Worm (Caenorhabditis elegans) whole organism, L4/young adult: ENCODE data around the gene F16H6.8.

Source experiments
- W03F9.2 ChIP-seq: fragments of 150-350 bp; optimal IDR thresholded peaks from 2 replicates; lab custom pipeline; 2014; ENCODE audit warnings: missing biosample characterization, missing genetic modification characterization
- dao-5 ChIP-seq: sonication (generic microtip); optimal IDR thresholded peaks from 2 replicates; lab custom pipeline; 2016; ENCODE audit warnings: missing genotype, missing genetic modification characterization, moderate library complexity, missing compliant biosample characterization
- him-1 ChIP-seq: sonication (generic microtip); optimal IDR thresholded peaks from 2 replicates; lab custom pipeline; 2016; ENCODE audit warnings: missing genotype, missing genetic modification reagents, missing genetic modification characterization, missing compliant biosample characterization

Gene F16H6.8

ce11 chrV:18209071-18209470, 7.0 kb downstream of the F16H6.8 start, which contains the start of gene F16H6.7:
F16H6.7 (minus strand) TSS chrV:18209171.
- TF ChIP-seq him-1 (tag; lab: Kevin White, UChicago) (no peak), W03F9.2 (tag; lab: Kevin White, UChicago) (no peak), dao-5 (tag; lab: Kevin White, UChicago) (no peak)

ce11 chrV:18198421-18198820, 17.7 kb downstream of the F16H6.8 start, which contains the start of gene F16H6.4:
F16H6.4 (plus strand) TSS chrV:18198721.
- no peak for TF ChIP-seq him-1 (tag; lab: Kevin White, UChicago)
- TF ChIP-seq dao-5 (tag; lab: Kevin White, UChicago) = no peak
- TF ChIP-seq W03F9.2 (tag; lab: Kevin White, UChicago) = no peak

ce11 chrV:18195006-18195405, 21.1 kb downstream of the F16H6.8 start, which contains the start of gene F16H6.3:
F16H6.3 (plus strand) TSS chrV:18195306.
- TF ChIP-seq dao-5 (tag; lab: Kevin White, UChicago) = no peak
- TF ChIP-seq him-1 (tag; lab: Kevin White, UChicago) = no peak
- no peak for TF ChIP-seq W03F9.2 (tag; lab: Kevin White, UChicago)

- no peak for TF ChIP-seq dao-5 (tag; lab: Kevin White, UChicago)
Measured at ce11 chrV:18191128-18191527, 24.9 kb downstream of the F16H6.8 start, which contains the start of gene clec-42. clec-42 (plus strand) TSS chrV:18191412.

ce11 chrV:18189181-18189580, 26.9 kb downstream of the F16H6.8 start, which contains the start of gene clec-246:
clec-246 (plus strand) TSS chrV:18189481.
- TF ChIP-seq him-1 (tag; lab: Kevin White, UChicago) (no peak), dao-5 (tag; lab: Kevin White, UChicago) (no peak), W03F9.2 (tag; lab: Kevin White, UChicago) (no peak)

- TF ChIP-seq W03F9.2 (tag; lab: Kevin White, UChicago) = no peak
- no peak for TF ChIP-seq him-1 (tag; lab: Kevin White, UChicago)
- no peak for TF ChIP-seq dao-5 (tag; lab: Kevin White, UChicago)
Measured at ce11 chrV:18188328-18188727, 27.7 kb downstream of the F16H6.8 start, which contains the start of gene clec-245. clec-245 (minus strand) TSS chrV:18188428.

- TF ChIP-seq dao-5 (tag; lab: Kevin White, UChicago) = no peak
- no peak for TF ChIP-seq him-1 (tag; lab: Kevin White, UChicago)
- TF ChIP-seq W03F9.2 (tag; lab: Kevin White, UChicago) = no peak
Measured at ce11 chrV:18184910-18185309, 31.2 kb downstream of the F16H6.8 start, which contains the start of gene C31G12.3. C31G12.3 (plus strand) TSS chrV:18185210.

ce11 chrV:18179663-18180062, 36.4 kb downstream of the F16H6.8 start, which contains the start of gene C31G12.1:
C31G12.1 (plus strand) TSS chrV:18179963.
- TF ChIP-seq W03F9.2 (tag; lab: Kevin White, UChicago) (no peak), dao-5 (tag; lab: Kevin White, UChicago) (no peak), him-1 (tag; lab: Kevin White, UChicago) (no peak)

- TF ChIP-seq W03F9.2 (tag; lab: Kevin White, UChicago) (no peak), dao-5 (tag; lab: Kevin White, UChicago) (no peak), him-1 (tag; lab: Kevin White, UChicago) (no peak)
Measured at ce11 chrV:18178659-18179058, 37.4 kb downstream of the F16H6.8 start, which contains the start of gene C31G12.4. C31G12.4 (minus strand) TSS chrV:18178759.

ce11 chrV:18171568-18171967, 44.5 kb downstream of the F16H6.8 start, which contains the start of gene C14A6.8:
C14A6.8 (minus strand) TSS chrV:18171668.
- TF ChIP-seq W03F9.2 (tag; lab: Kevin White, UChicago) = no peak
- TF ChIP-seq him-1 (tag; lab: Kevin White, UChicago) = no peak

- TF ChIP-seq dao-5 (tag; lab: Kevin White, UChicago) (no peak), him-1 (tag; lab: Kevin White, UChicago) (no peak), W03F9.2 (tag; lab: Kevin White, UChicago) (no peak)
Measured at ce11 chrV:18168266-18168665, 47.8 kb downstream of the F16H6.8 start, which contains the start of gene C14A6.7. C14A6.7 (minus strand) TSS chrV:18168366.

ce11 chrV:18167161-18167560, 48.9 kb downstream of the F16H6.8 start, which contains the start of gene C14A6.6:
C14A6.6 (minus strand) TSS chrV:18167261.
- TF ChIP-seq W03F9.2 (tag; lab: Kevin White, UChicago) (no peak), him-1 (tag; lab: Kevin White, UChicago) (no peak), dao-5 (tag; lab: Kevin White, UChicago) (no peak)

ce11 chrV:18164758-18165157, 51.3 kb downstream of the F16H6.8 start, which contains the start of gene C14A6.5:
C14A6.5 (minus strand) TSS chrV:18164858.
- TF ChIP-seq W03F9.2 (tag; lab: Kevin White, UChicago) (no peak), dao-5 (tag; lab: Kevin White, UChicago) (no peak), him-1 (tag; lab: Kevin White, UChicago) (no peak)
